Worm (Caenorhabditis elegans): ENCODE data around the gene K02E11.10.

ce11 chrV:14192870-14193269 is 48.1 kb downstream of the K02E11.10 start:
- TF ChIP-seq C34B4.2 (tag; optimal IDR thresholded peaks at IDR 0.05) (no peak), aly-2 (tag; optimal IDR thresholded peaks at IDR 0.05) (no peak), elt-3 (tag; optimal IDR thresholded peaks at IDR 0.05) (no peak)
